Worm (Caenorhabditis elegans) whole organism, L1 larva: ENCODE results near the gene F58G1.8.

Experiments used
- ces-1 ChIP-seq: fragments of 150-350 bp; optimal IDR thresholded peaks from 2 replicates; lab custom pipeline; 2014; ENCODE audit warnings: missing biosample characterization, missing genetic modification reagents, missing genetic modification characterization
- elt-2 ChIP-seq: sonication (generic microtip); optimal IDR thresholded peaks from 2 replicates; lab custom pipeline; 2016; ENCODE audit warnings: missing genetic modification characterization, mild to moderate bottlenecking, inconsistent platforms, missing compliant biosample characterization, missing genetic modification reagents
- lin-13 ChIP-seq: fragments of 150-350 bp; optimal IDR thresholded peaks from 2 replicates; lab custom pipeline; 2014; ENCODE audit warnings: missing biosample characterization, missing genetic modification reagents, missing genetic modification characterization
- mdl-1 ChIP-seq, 2 experiments: fragments of 150-350 bp; optimal IDR thresholded peaks; 2 replicates each; lab custom pipeline; 2014 to 2017; ENCODE audit warnings: missing biosample characterization in 2 of 2, missing genetic modification characterization in 2 of 2, inconsistent platforms in 1 of 2
- sox-4 ChIP-seq: sonication (generic microtip); optimal IDR thresholded peaks from 2 replicates; lab custom pipeline; 2016; ENCODE audit warnings: missing genetic modification characterization, missing compliant biosample characterization
- ztf-11 ChIP-seq, 2 experiments: sonication (generic microtip); optimal IDR thresholded peaks; 2 replicates each; lab custom pipeline; 2016 to 2017; ENCODE audit warnings: missing genetic modification characterization in 2 of 2, missing biosample characterization in 1 of 2, missing compliant biosample characterization in 1 of 2

DNA sequence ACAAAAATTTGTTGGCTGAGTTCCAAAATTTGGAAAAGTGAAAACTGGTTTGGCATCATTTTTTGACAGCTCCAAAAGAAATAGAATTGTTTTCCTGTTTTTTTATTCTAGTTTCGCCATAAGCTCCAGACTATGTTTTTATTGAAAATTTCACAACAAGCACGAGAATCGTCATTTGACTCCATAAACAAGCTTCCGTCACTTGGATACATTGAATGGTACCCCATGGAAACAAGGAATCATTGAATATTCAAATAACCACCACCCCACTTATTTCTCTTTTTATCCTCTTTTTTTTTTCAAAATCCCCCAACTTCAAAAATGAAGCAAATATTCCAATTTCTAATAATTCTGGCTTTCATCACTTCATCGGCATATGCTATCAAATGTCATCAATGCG, 16.7 kb downstream of the F58G1.8 start, which contains the start of gene ddn-2:
- TF ChIP-seq ztf-11 (tag; optimal IDR thresholded peaks at IDR 0.05; lab: Kevin White, UChicago) (no peak), sox-4 (tag; lab: Kevin White, UChicago) (no peak), ces-1 (GFP tag; lab: Kevin White, UChicago) (no peak), lin-13 (GFP tag; lab: Kevin White, UChicago) (no peak), mdl-1 (tag; optimal IDR thresholded peaks at IDR 0.05; lab: Kevin White, UChicago) (no peak), elt-2 (tag; lab: Kevin White, UChicago) (no peak)
